Fruit fly (Drosophila melanogaster) S2 (cell line): ENCODE measurements around the gene YL-1.

ENCODE experiments used
- CG8478 ChIP-seq: fragments of >200 bp; optimal IDR thresholded peaks from 2 replicates; lab custom pipeline; 2018
- CTCF ChIP-seq, 2 experiments: fragments of >200 bp; optimal IDR thresholded peaks; 2 replicates each; lab custom pipeline; 2018

YL-1 gene

DNA sequence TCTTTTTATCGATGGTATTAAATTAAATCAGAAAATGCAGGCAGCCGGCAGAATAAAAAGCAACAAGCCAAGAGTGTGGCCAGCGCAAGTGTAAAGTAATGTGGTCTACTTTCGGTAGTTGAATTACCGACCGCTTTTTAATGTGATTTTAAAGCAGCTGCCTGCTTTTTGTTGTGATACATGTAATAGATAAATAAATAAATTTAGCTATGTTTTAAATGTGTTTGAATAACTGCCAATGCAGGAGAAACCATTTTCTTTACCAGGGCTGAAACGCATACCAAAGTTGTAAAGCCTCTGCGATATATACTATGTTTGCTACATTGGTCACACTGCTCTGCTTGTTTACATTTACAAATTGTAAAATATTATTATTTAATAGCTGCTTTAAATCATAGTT is at the start of gene YL-1, which contains the start of gene Tmem214:
Gene YL-1, plus strand, starts transcription at position 310 of the 400 bp plus-strand sequence.
Gene Tmem214, minus strand, starts transcription at position 142 of the 400 bp plus-strand sequence.
- no peak for TF ChIP-seq CTCF (optimal IDR thresholded peaks at IDR 0.05; lab: Kevin White, UChicago)
- TF ChIP-seq CG8478 (lab: Kevin White, UChicago), result no peak

DNA sequence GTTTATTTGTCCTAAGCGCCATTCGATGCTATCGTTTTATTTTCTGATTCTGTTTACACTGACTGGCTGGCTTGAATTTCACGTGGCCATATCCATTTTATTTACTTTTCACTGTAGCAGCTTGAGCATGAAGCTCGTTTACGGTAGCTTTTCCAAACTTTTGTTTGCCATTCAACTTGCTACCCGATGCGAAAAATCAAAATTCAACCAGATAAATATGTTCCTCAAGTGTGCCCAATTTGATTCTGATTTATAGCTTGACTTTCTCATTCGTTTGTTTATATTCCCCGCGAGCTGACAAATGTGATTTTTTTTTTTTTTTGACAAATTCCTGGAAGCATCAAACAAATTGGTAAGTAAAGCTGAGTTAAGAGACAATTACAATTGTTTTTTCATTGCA is 33.9 kb upstream of the YL-1 start, which contains the start of gene CG14072:
Gene CG14072, plus strand, starts transcription at position 301 of the 400 bp plus-strand sequence.
- no peak for TF ChIP-seq CG8478 (lab: Kevin White, UChicago)
- TF ChIP-seq CTCF (optimal IDR thresholded peaks at IDR 0.05; lab: Kevin White, UChicago), result no peak

DNA sequence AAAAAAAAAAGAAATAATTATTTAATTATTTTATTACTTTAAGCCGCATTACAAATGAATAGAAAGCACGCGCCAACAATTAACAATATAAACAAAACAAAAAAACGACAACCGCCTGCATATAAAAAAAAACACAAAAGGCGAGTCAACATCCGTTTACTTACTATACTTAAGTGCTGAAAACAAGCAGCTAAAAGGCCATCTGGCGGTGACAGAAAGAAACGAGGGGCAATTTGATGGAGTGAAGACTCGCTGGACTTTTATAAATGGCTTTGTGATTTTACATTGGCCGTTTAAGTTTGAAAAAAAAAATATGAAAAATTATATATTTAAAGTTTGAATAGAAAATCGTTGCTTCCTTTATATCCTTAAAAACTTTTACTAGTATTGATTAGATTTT is 30.0 kb upstream of the YL-1 start:
- TF ChIP-seq CG8478 (lab: Kevin White, UChicago) (no peak), CTCF (optimal IDR thresholded peaks at IDR 0.05; lab: Kevin White, UChicago) (peak in 1 of 2 experiments; percentile 67)

DNA sequence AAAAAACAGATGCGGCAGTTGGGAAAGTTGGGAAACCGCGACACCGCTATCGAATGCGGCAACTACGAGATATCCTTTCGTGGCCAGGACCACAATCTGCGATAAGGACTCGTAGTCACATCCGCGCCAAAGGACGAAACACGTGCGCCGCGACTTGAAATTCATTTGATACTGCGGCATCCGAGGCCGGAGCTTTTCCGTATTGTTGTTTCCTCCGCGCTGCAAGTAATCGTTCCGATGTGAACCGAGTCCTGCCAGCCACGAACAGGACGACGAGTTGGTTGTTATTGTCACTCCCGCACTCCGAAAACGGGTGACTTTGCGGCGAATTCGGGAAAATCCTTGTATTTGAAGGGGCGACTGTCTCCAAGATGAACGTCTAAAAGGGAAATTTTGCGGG is 6.3 kb upstream of the YL-1 start, which contains the start of gene dpr2:
Gene dpr2, minus strand, starts transcription at position 175 of the 400 bp plus-strand sequence.
- no peak for TF ChIP-seq CTCF (optimal IDR thresholded peaks at IDR 0.05; lab: Kevin White, UChicago)
- no peak for TF ChIP-seq CG8478 (lab: Kevin White, UChicago)

DNA sequence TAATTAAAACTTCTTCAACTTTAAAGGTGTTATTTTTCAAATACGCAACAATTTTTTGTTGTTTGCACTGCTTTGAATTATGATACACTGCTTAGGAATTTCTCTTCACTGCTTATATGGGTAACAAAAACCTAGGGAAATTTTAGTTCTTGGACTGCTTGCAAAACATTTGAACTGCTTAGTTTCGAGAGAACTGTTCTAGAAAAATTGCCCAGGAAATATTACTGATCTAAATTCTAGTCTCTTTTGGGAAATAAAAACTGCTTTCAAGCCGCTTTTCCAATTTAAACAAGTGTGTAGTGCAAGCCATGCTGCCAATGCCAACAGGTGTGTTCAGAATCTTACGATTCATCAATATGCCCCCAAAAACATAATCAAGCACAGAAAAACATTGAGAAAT is 5.8 kb upstream of the YL-1 start:
- TF ChIP-seq CG8478 (lab: Kevin White, UChicago) (no peak), CTCF (optimal IDR thresholded peaks at IDR 0.05; lab: Kevin White, UChicago) (peak; percentile 1 to 59)

DNA sequence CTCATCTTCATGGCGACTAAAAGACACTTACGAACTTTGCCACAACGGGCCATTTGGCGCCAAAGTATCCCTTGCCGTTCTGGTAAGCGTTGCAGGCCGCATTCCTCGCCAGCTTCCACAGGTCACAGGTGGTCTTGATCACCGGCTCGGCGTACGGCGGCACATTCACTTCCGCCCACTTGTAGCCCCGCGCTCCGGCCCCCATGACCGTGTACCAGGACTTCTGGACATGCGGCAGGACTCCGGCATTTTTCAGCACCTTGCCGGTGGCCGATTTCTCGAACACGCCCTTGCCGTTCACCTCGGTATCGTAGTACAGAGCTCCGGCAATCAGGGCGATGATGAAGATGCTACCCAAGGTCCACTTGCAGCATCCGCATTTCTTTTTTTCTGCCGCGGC is 4.3 kb upstream of the YL-1 start:
- no peak for TF ChIP-seq CTCF (optimal IDR thresholded peaks at IDR 0.05; lab: Kevin White, UChicago)
- TF ChIP-seq CG8478 (lab: Kevin White, UChicago), result no peak

DNA sequence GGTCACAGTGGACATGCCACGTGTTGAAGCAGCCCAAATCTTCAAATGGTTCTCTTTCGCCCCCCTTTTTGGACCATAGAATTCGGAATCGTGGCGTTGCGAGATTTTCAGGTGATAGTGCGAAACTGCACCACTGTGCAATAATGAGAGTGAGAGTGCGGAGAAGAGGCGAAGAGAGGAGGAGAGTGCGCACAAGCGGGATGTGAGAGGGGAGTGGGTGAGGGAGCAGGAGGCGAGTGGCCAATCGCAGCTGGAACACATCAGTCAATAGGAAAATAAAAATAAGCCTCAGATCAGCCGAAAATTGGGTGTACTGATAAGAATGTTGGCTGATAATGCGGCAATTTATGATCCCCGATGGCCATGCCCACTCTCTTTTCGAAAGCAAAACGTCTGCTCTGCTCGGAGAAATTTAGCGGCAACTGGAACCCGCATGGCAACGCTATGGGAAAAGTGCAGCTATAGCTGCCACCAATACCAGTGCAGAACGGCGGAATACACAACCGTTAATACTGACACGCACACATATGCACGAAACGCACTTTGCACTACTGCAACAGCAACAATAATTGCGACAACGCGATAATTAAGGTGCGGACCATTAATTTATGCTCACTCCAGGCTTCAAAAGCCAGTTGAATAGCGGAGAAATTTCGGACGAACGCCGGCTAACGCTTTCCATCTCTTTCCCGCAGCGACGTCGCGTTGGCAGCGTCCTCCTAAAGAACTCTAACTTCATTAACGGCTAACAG is 2.8 kb upstream of the YL-1 start:
- TF ChIP-seq CTCF (optimal IDR thresholded peaks at IDR 0.05; lab: Kevin White, UChicago) (no peak), CG8478 (lab: Kevin White, UChicago) (no peak)

DNA sequence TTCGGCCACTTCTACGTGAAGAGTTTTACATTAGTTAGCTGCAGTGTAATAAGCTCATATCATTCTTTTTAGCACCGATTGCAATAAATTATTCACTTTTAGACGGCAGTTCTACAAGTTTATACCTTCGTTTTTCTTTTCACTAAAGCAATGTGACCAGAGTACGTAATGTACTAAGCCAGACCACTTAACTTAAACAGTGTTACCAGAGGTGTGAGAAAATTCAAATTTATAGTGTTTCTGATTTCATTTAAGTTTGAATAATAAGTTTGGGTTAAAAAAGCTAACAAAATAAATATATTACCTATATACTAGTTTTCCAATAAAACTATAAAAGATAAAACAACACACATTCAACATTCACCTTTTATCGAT is 2.2 kb upstream of the YL-1 start:
- TF ChIP-seq CTCF (optimal IDR thresholded peaks at IDR 0.05; lab: Kevin White, UChicago) (no peak), CG8478 (lab: Kevin White, UChicago) (no peak)

DNA sequence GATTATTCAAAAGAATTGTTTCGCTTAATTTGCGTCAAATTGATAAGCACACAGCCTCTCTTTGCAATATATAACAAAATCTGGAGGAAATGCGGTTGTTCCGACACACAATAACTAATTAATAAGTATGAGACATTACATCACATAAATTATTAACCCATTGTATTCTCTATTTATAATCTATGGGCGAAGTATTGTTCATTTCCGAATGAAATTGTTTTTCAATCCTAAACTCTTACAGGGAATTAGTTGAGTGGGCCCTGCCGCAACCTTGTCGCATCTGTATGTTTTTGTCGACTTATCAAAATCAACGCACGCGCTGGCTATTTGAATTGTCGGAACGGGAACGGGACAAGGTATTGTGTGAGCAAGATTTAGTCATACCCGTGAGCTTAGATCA is 2.0 kb downstream of the YL-1 start, which contains the start of gene CG16743:
Gene CG16743, plus strand, starts transcription at position 57 of the 400 bp plus-strand sequence.
- TF ChIP-seq CTCF (optimal IDR thresholded peaks at IDR 0.05; lab: Kevin White, UChicago) (no peak), CG8478 (lab: Kevin White, UChicago) (no peak)

DNA sequence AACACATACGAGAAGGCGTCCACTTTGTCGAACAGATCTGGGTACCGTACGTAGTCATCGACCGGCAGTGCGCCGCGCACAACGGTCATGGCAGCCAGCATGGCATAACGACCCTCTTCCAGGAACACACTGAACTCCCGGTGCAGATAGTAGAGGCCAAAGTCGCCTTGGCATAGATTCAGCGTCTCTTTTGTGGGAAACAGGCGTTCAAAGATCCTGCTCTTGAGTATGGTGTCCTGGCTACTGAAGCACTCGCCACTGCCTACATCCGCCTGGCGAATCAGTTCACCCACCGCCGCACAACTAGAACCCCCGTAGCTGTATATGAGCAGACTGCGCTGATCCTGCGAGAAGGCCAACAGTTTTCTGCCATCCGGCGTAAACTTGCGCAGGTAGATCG is 4.4 kb downstream of the YL-1 start:
- TF ChIP-seq CTCF (optimal IDR thresholded peaks at IDR 0.05; lab: Kevin White, UChicago), result no peak
- TF ChIP-seq CG8478 (lab: Kevin White, UChicago), result no peak

DNA sequence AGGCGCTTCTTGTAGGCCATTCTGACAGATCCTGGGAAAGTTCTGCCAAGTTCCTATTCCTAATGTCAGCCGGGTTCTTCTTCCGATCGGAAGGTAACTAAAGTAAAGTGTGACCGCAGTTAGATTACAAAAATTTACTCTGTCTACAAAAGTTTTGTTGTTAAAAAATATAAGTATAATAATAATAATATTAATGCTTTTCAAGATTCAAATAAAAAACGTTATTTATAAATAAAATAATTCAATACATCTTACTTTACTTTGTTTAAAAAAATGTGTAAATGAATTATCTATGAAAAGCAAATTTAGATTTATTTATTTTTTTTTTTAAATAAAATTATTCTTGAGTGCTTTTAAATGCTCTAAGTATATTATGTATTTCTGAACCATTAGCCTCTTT is 5.0 kb downstream of the YL-1 start, which contains the start of gene abo:
Gene abo, minus strand, starts transcription at position 101 of the 400 bp plus-strand sequence.
- no peak for TF ChIP-seq CG8478 (lab: Kevin White, UChicago)
- no peak for TF ChIP-seq CTCF (optimal IDR thresholded peaks at IDR 0.05; lab: Kevin White, UChicago)

DNA sequence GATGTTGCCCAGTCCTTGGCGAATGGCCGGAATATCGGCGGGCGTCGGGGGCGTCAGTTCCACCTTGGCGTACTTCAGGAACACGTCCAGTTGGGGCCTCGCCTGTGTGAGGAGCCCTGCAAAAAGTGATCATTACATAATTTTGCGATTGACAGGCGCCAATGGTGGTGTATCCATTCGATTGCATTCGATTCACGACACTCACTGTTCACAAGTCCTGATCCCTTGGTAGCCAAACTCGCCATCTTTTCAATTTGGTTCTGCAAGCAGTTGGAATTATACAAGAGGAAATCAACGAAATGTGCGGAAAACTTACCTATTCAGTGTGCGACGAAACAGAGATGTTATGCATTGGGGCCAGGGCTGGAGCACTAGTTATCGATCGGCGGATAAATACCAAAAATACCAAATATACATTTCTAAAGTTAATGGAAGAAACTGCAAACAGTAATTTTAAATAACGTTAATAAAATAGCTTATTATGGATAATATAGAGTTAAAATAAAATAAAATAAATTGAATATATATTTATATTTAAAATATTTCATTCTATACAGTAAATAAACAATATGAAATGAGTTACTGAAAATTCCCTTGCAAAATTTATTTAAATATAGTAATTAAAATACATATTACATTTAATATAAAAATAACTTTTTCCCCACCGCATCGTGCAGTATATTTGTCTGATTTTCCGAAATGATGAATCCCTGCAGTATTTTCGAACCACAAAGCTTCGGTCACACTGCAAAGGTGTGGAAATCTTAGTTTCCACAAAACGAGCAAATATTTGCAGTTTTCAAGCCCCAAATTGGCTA is 6.0 kb downstream of the YL-1 start, which contains the start of the genes ATPsynG and SCAR:
Gene ATPsynG, minus strand, starts transcription at position 354 of the 818 bp plus-strand sequence.
Gene SCAR, plus strand, starts transcription at position 727 of the 818 bp plus-strand sequence.
- TF ChIP-seq CG8478 (lab: Kevin White, UChicago), result no peak
- peak; percentile 17 to 21 for TF ChIP-seq CTCF (optimal IDR thresholded peaks at IDR 0.05; lab: Kevin White, UChicago)

DNA sequence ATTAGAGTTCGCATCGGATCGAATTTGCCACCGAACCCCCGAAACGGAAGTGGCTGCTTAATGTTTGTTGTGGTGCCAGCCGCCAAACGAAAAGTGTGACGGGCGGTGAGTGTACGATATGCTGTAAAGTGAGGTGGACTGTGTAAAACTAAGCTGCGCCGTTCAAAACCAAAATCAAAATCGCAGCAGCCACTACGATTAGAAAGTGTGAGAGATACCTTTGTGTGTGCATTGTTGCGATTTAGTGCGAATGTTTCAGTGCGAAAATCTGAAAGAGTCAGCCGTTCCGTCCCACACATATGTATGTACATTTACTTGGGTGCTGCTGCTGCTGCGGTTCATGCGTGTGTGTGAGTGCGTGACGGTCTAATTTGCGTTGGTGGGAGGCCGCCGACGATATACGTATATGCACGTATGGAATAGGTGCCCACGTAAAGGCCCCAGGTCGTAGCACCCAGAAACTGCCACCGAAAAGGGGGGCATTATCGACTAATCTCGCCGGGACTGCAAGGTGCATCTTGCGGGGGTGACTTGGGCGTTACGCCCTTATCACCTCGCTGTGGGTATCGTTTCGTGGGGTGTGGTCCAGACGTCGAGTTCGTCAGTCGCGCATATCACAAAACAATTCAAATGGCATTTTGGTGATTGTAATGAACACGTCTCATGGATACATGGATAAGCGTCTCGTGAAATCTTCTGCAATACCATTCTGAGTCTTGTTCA is 6.8 kb downstream of the YL-1 start:
- TF ChIP-seq CG8478 (lab: Kevin White, UChicago), result no peak

DNA sequence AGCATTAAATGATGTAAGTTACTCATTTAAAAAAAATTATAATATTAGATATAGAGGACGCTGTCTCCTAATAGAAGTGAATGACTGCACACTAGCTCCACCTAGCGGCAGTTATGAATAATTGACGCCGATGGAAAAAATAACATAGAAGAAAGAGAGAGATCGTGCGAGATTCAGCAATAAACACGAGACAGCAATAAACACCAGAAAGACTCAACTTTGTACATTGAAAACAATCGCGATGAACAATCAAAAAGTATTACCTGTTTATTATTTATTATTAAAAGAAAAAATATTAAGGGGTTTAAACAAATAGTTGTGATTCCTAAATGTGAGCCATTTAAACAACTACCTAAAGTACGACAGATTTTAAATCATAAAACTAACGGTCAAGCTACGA is 15.9 kb downstream of the YL-1 start:
- TF ChIP-seq CG8478 (lab: Kevin White, UChicago) (no peak), CTCF (optimal IDR thresholded peaks at IDR 0.05; lab: Kevin White, UChicago) (peak; percentile 49 to 91)
